Worm (Caenorhabditis elegans) whole organism, L2 larva: ENCODE results near the gene BE0003N10.1.

Experiments used
- ama-1 ChIP-seq: fragments of 150-350 bp; optimal IDR thresholded peaks from 2 replicates; lab custom pipeline; 2018; ENCODE audit warnings: inconsistent platforms
- ceh-82 ChIP-seq: fragments of 150-350 bp; optimal IDR thresholded peaks from 2 replicates; lab custom pipeline; 2014; ENCODE audit warnings: missing biosample characterization, missing genetic modification characterization
- elt-1 ChIP-seq: fragments of 150-350 bp; optimal IDR thresholded peaks from 2 replicates; lab custom pipeline; 2014; ENCODE audit warnings: missing biosample characterization, missing genetic modification characterization
- lin-11 ChIP-seq: fragments of 150-350 bp; sonication (generic microtip); optimal IDR thresholded peaks from 2 replicates; lab custom pipeline; 2014; ENCODE audit warnings: missing biosample characterization, missing genetic modification characterization, inconsistent platforms, mixed read lengths
- mbf-1 ChIP-seq: sonication (generic microtip); optimal IDR thresholded peaks from 2 replicates; lab custom pipeline; 2017; ENCODE audit warnings: missing biosample characterization, missing genetic modification characterization
- mdl-1 ChIP-seq, 2 experiments: fragments of 150-350 bp in 1 of 2; sonication (generic microtip) in 1 of 2; optimal IDR thresholded peaks; 2 replicates each; lab custom pipeline; 2017; ENCODE audit warnings: missing biosample characterization in 2 of 2, missing genetic modification characterization in 2 of 2
- nhr-129 ChIP-seq: fragments of 150-350 bp; optimal IDR thresholded peaks from 2 replicates; lab custom pipeline; 2014; ENCODE audit warnings: missing biosample characterization, missing genetic modification characterization
- skn-1 ChIP-seq: sonication (generic microtip); optimal IDR thresholded peaks from 2 replicates; lab custom pipeline; 2017; ENCODE audit warnings: missing biosample characterization, missing genetic modification characterization
- ztf-1 ChIP-seq: fragments of 200-800 bp; sonication (Bioruptor generic); conservative IDR thresholded peaks from 2 replicates; pipeline ENCODE4 v1.3.6; 2022; ENCODE audit warnings: missing genetic modification characterization, missing compliant biosample characterization

DNA sequence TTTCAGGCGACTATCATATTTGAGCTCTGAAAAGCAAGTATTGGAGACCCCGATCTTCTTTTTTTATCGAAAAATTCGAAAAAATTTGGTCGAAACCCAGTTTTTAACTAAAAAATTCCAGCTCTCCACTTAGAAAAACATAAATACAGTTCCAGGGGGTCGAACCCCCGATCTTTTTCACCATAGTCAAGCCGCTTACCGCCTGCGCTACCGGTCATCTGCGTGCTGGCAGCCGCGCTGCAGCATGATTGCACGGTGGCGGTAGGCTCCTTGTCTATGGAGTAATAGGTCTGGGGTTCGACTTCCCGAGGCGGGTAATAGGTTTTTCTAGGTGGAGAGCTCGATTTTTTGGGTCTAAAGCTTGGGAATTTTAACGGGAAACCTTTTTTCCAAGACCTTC is 27.5 kb upstream of the BE0003N10.1 start, which contains the start of gene clc-24:
- TF ChIP-seq ama-1 (lab: Kevin White, UChicago) (no peak), lin-11 (tag; lab: Kevin White, UChicago) (no peak), ceh-82 (no peak), elt-1 (tag; lab: Kevin White, UChicago) (no peak), mbf-1 (tag; lab: Kevin White, UChicago) (no peak), mdl-1 (tag; optimal IDR thresholded peaks at IDR 0.05; lab: Kevin White, UChicago) (no peak), skn-1 (tag; lab: Kevin White, UChicago) (no peak), ztf-1 (GFP tag; lab: Robert Waterston, UW) (no peak), nhr-129 (tag; lab: Kevin White, UChicago) (no peak)
